Worm (Caenorhabditis elegans) whole organism, mixed stage, embryonic: Measurements from ENCODE around the gene C31H1.2.

Source experiments
- ceh-39 ChIP-seq: fragments of 150-350 bp; optimal IDR thresholded peaks from 2 replicates; lab custom pipeline; 2014; ENCODE audit warnings: missing biosample characterization, missing genetic modification characterization
- lin-13 ChIP-seq: fragments of 150-350 bp; optimal IDR thresholded peaks from 2 replicates; lab custom pipeline; 2014; ENCODE audit warnings: missing biosample characterization, missing genetic modification characterization
- lsy-2 ChIP-seq: fragments of 150-350 bp; optimal IDR thresholded peaks from 2 replicates; lab custom pipeline; 2014; ENCODE audit warnings: missing biosample characterization, missing genetic modification characterization
- mls-2 ChIP-seq: sonication (generic microtip); optimal IDR thresholded peaks from 2 replicates; lab custom pipeline; 2016; ENCODE audit warnings: mild to moderate bottlenecking, missing genetic modification characterization, moderate library complexity, missing compliant biosample characterization
- nhr-12 ChIP-seq: fragments of 150-350 bp; optimal IDR thresholded peaks from 2 replicates; lab custom pipeline; 2014; ENCODE audit warnings: missing biosample characterization, missing genetic modification characterization
- nhr-28 ChIP-seq: fragments of 150-350 bp; optimal IDR thresholded peaks from 2 replicates; lab custom pipeline; 2014; ENCODE audit warnings: missing biosample characterization, missing genetic modification characterization
- pha-4 ChIP-seq: fragments of 150-350 bp; optimal IDR thresholded peaks from 2 replicates; lab custom pipeline; 2018; ENCODE audit warnings: missing biosample characterization, missing genetic modification reagents, missing genetic modification characterization
- unc-62 ChIP-seq: fragments of 150-350 bp; optimal IDR thresholded peaks from 2 replicates; lab custom pipeline; 2014; ENCODE audit warnings: missing biosample characterization, missing genetic modification reagents, missing genetic modification characterization

- TF ChIP-seq unc-62 (peak; percentile 7), nhr-12 (tag; lab: Kevin White, UChicago) (no peak), pha-4 (tag; lab: Kevin White, UChicago) (no peak), lin-13 (tag; lab: Kevin White, UChicago) (no peak), lsy-2 (tag; lab: Kevin White, UChicago) (no peak), ceh-39 (tag; lab: Kevin White, UChicago) (no peak), nhr-28 (tag; lab: Kevin White, UChicago) (no peak), mls-2 (tag; lab: Kevin White, UChicago) (no peak)
Observed at ce11 chrIV:5809733-5810132, 18.6 kb downstream of the C31H1.2 start.
